Worm (Caenorhabditis elegans) whole organism, L2 larva: ENCODE measurements around the gene Y94H6A.10.
A peak's percentile ranks its signal among the peaks of the same experiment; 100 is the strongest.
"Not testable (repeated sequence)": the region's sequence is repeated elsewhere in the genome, so short reads cannot be mapped to it uniquely, and the experiment has no call there.

Source experiments
- C34F6.9 ChIP-seq: fragments of 150-350 bp; optimal IDR thresholded peaks from 2 replicates; lab custom pipeline; 2014; ENCODE audit warnings: missing biosample characterization, missing genetic modification characterization
- F13H6.1 ChIP-seq: sonication (generic microtip); optimal IDR thresholded peaks from 2 replicates; lab custom pipeline; 2016; ENCODE audit warnings: missing genetic modification characterization, missing compliant biosample characterization
- Y55F3AM.14 ChIP-seq: fragments of 200-800 bp; sonication (Bioruptor generic); optimal IDR thresholded peaks from 2 replicates; lab custom pipeline; 2018; ENCODE audit warnings: mild to moderate bottlenecking, missing genetic modification characterization, missing compliant biosample characterization
- ZK546.5 ChIP-seq: sonication (generic microtip); optimal IDR thresholded peaks from 2 replicates; lab custom pipeline; 2017; ENCODE audit warnings: missing biosample characterization, missing genetic modification characterization
- alr-1 ChIP-seq: fragments of 150-350 bp; optimal IDR thresholded peaks from 2 replicates; lab custom pipeline; 2014; ENCODE audit warnings: missing biosample characterization, missing genetic modification characterization
- aly-2 ChIP-seq: fragments of 150-350 bp; optimal IDR thresholded peaks from 2 replicates; lab custom pipeline; 2014; ENCODE audit warnings: missing biosample characterization, missing genetic modification characterization
- ama-1 ChIP-seq: fragments of 150-350 bp; optimal IDR thresholded peaks from 2 replicates; lab custom pipeline; 2018; ENCODE audit warnings: inconsistent platforms
- ceh-16 ChIP-seq: fragments of 150-350 bp; optimal IDR thresholded peaks from 2 replicates; lab custom pipeline; 2014; ENCODE audit warnings: missing biosample characterization, missing genetic modification characterization
- ceh-82 ChIP-seq: fragments of 150-350 bp; optimal IDR thresholded peaks from 2 replicates; lab custom pipeline; 2014; ENCODE audit warnings: missing biosample characterization, missing genetic modification characterization
- crh-2 ChIP-seq: sonication (generic microtip); optimal IDR thresholded peaks from 2 replicates; lab custom pipeline; 2017; ENCODE audit warnings: missing biosample characterization, missing genetic modification characterization
- dmd-4 ChIP-seq: sonication (generic microtip); optimal IDR thresholded peaks from 2 replicates; lab custom pipeline; 2017; ENCODE audit warnings: missing biosample characterization, missing genetic modification characterization
- elt-1 ChIP-seq: fragments of 150-350 bp; optimal IDR thresholded peaks from 2 replicates; lab custom pipeline; 2014; ENCODE audit warnings: missing biosample characterization, missing genetic modification characterization
- fos-1 ChIP-seq: fragments of 150-350 bp; optimal IDR thresholded peaks from 2 replicates; lab custom pipeline; 2014; ENCODE audit warnings: missing biosample characterization, missing genetic modification characterization
- gmeb-1 ChIP-seq: fragments of 150-350 bp; optimal IDR thresholded peaks from 2 replicates; lab custom pipeline; 2014; ENCODE audit warnings: missing biosample characterization, missing genetic modification characterization
- lin-11 ChIP-seq: fragments of 150-350 bp; sonication (generic microtip); optimal IDR thresholded peaks from 2 replicates; lab custom pipeline; 2014; ENCODE audit warnings: missing biosample characterization, missing genetic modification characterization, inconsistent platforms, mixed read lengths
- lin-13 ChIP-seq: fragments of 150-350 bp; optimal IDR thresholded peaks from 2 replicates; lab custom pipeline; 2014; ENCODE audit warnings: missing biosample characterization, missing genetic modification reagents, missing genetic modification characterization
- lsy-2 ChIP-seq, 2 experiments: fragments of 150-350 bp in 1 of 2; sonication (generic microtip) in 1 of 2; optimal IDR thresholded peaks; 2 replicates each; lab custom pipeline; 2014 to 2017; ENCODE audit warnings: missing biosample characterization in 2 of 2, missing genetic modification characterization in 2 of 2
- mab-5 ChIP-seq: fragments of 150-350 bp; optimal IDR thresholded peaks from 2 replicates; lab custom pipeline; 2014; ENCODE audit warnings: missing biosample characterization, missing genetic modification characterization
- mdl-1 ChIP-seq, 2 experiments: fragments of 150-350 bp in 1 of 2; sonication (generic microtip) in 1 of 2; optimal IDR thresholded peaks; 2 replicates each; lab custom pipeline; 2017; ENCODE audit warnings: missing biosample characterization in 2 of 2, missing genetic modification characterization in 2 of 2
- nhr-10 ChIP-seq: sonication (generic microtip); optimal IDR thresholded peaks from 2 replicates; lab custom pipeline; 2017; ENCODE audit warnings: missing biosample characterization, missing genetic modification characterization
- nhr-11 ChIP-seq: fragments of 150-350 bp; optimal IDR thresholded peaks from 2 replicates; lab custom pipeline; 2014; ENCODE audit warnings: missing biosample characterization, missing genetic modification characterization
- nhr-12 ChIP-seq: fragments of 150-350 bp; optimal IDR thresholded peaks from 2 replicates; lab custom pipeline; 2014; ENCODE audit warnings: missing biosample characterization, missing genetic modification characterization
- nhr-21 ChIP-seq: fragments of 150-350 bp; optimal IDR thresholded peaks from 2 replicates; lab custom pipeline; 2014; ENCODE audit warnings: missing biosample characterization, missing genetic modification characterization
- nhr-23 ChIP-seq: fragments of 150-350 bp; optimal IDR thresholded peaks from 2 replicates; lab custom pipeline; 2014; ENCODE audit warnings: missing biosample characterization, missing genetic modification reagents, missing genetic modification characterization
- nhr-25 ChIP-seq: fragments of 150-350 bp; sonication (generic microtip); optimal IDR thresholded peaks from 3 replicates; lab custom pipeline; 2014; ENCODE audit warnings: missing biosample characterization, missing genetic modification characterization
- nhr-6 ChIP-seq: fragments of 150-350 bp; optimal IDR thresholded peaks from 2 replicates; lab custom pipeline; 2014; ENCODE audit warnings: missing biosample characterization, missing genetic modification characterization
- nhr-77 ChIP-seq: fragments of 150-350 bp; optimal IDR thresholded peaks from 2 replicates; lab custom pipeline; 2014; ENCODE audit warnings: missing biosample characterization, missing genetic modification characterization
- peb-1 ChIP-seq: fragments of 150-350 bp; optimal IDR thresholded peaks from 2 replicates; lab custom pipeline; 2014; ENCODE audit warnings: missing biosample characterization, missing genetic modification characterization
- sem-4 ChIP-seq: fragments of 150-350 bp; optimal IDR thresholded peaks from 2 replicates; lab custom pipeline; 2014; ENCODE audit warnings: missing biosample characterization, missing genetic modification reagents, missing genetic modification characterization
- skn-1 ChIP-seq: sonication (generic microtip); optimal IDR thresholded peaks from 2 replicates; lab custom pipeline; 2017; ENCODE audit warnings: missing biosample characterization, missing genetic modification characterization
- sma-3 ChIP-seq: sonication (generic microtip); optimal IDR thresholded peaks from 2 replicates; lab custom pipeline; 2016; ENCODE audit warnings: missing genetic modification reagents, missing genetic modification characterization, missing compliant biosample characterization
- sma-9 ChIP-seq, 2 experiments: fragments of 150-350 bp in 1 of 2; sonication (generic microtip) in 1 of 2; optimal IDR thresholded peaks; 2 replicates each; lab custom pipeline; 2014 to 2016; ENCODE audit warnings: missing genetic modification characterization in 2 of 2, mild to moderate bottlenecking in 1 of 2, missing biosample characterization in 1 of 2, missing compliant biosample characterization in 1 of 2, missing genetic modification reagents in 1 of 2, moderate library complexity in 1 of 2
- unc-39 ChIP-seq: fragments of 150-350 bp; optimal IDR thresholded peaks from 2 replicates; lab custom pipeline; 2014; ENCODE audit warnings: missing biosample characterization, missing genetic modification characterization
- unc-55 ChIP-seq: fragments of 150-350 bp; sonication (generic microtip); optimal IDR thresholded peaks from 3 replicates; lab custom pipeline; 2014; ENCODE audit warnings: missing biosample characterization, missing genetic modification reagents, missing genetic modification characterization
- unc-62 ChIP-seq: fragments of 150-350 bp; optimal IDR thresholded peaks from 2 replicates; lab custom pipeline; 2014; ENCODE audit warnings: missing biosample characterization, missing genetic modification reagents, missing genetic modification characterization
- zag-1 ChIP-seq: fragments of 150-350 bp; optimal IDR thresholded peaks from 2 replicates; lab custom pipeline; 2014; ENCODE audit warnings: missing biosample characterization, missing genetic modification characterization
- ztf-1 ChIP-seq: fragments of 200-800 bp; sonication (Bioruptor generic); conservative IDR thresholded peaks from 2 replicates; pipeline ENCODE4 v1.3.6; 2022; ENCODE audit warnings: missing genetic modification characterization, missing compliant biosample characterization
- ztf-11 ChIP-seq: sonication (generic microtip); optimal IDR thresholded peaks from 2 replicates; lab custom pipeline; 2017; ENCODE audit warnings: missing biosample characterization, missing genetic modification characterization
- ztf-4 ChIP-seq: fragments of 150-350 bp; optimal IDR thresholded peaks from 2 replicates; lab custom pipeline; 2014; ENCODE audit warnings: missing biosample characterization, missing genetic modification characterization

Gene Y94H6A.10

DNA sequence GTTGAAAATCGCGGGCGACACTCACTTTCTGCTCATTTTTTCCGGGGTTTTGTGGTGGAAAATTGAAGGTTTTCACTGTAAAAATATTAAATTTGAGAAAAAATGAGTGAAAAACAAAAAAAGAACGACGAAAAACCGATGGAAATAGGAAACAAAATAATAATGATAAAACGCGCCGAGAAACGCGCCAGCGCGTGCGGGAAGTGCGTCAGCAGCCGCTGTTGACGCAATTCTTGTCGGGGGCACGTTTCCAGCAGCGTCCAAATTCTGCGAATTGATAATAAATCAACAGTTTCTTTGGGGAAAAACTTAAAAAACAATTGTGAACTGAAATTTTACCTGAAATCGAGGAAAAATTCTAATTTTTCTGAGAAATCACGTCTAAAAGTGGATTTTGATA is 15.3 kb upstream of the Y94H6A.10 start, which contains the start of gene ubxn-2 (continued):
- peak in 1 of 2 experiments; percentile 25 for TF ChIP-seq mdl-1 (tag; optimal IDR thresholded peaks at IDR 0.05; lab: Kevin White, UChicago)
- TF ChIP-seq Y55F3AM.14 (GFP tag; lab: Kevin White, UChicago), result no peak
- no peak for TF ChIP-seq aly-2 (tag; lab: Kevin White, UChicago)
- peak; percentile 78 for TF ChIP-seq F13H6.1
- TF ChIP-seq nhr-21 (tag; lab: Kevin White, UChicago), result peak; percentile 44
- TF ChIP-seq fos-1 (tag; lab: Kevin White, UChicago), result peak; percentile 31
- peak; percentile 74 for TF ChIP-seq nhr-25
- no peak for TF ChIP-seq nhr-77 (tag; lab: Kevin White, UChicago)
- peak; percentile 75 for TF ChIP-seq sma-3 (GFP tag; lab: Kevin White, UChicago)
- TF ChIP-seq, all 48 proteins: peak for 21

DNA sequence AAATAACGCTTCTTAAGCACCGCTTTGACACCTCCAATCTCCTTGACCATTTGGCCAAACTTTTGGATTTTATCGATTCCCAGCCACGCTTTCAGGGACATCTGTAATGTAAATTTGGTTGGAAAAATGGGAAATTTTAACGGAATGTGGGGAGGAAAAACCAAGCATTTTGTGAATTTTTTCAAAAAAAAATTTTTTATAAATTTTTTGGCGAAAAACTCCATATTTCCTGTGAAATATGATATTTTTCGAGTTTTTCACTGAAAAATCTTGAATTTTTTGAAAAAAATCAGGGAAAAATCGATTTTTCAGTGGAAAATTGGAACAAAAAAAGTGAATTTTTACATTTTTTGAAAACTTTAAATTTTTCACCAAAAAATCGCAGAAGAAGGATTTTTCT is 9.3 kb upstream of the Y94H6A.10 start, which contains the start of gene ndua-12:
Gene ndua-12, minus strand, starts transcription at position 101 of the 400 bp plus-strand sequence.
- TF ChIP-seq ceh-82, ztf-11, gmeb-1 (tag; lab: Kevin White, UChicago): not testable (repeated sequence)

DNA sequence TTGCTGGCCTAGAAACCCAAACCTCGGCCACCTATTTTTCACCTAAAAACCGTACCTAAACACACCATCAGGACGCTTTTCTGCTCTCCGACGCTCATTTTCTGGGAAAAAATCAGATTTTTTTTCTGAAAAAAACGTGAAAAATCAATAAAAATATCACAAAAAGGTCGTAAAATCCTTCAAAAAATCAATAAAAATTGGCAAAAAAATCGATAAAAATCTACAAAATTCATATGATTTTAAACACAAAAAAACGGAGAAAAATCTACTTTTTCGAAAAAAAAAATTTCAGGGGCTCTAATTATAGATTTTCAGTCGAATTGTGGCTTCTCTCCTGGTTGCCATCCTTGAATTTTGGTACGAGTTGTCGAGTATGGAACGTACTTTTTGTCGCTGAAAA is 6.0 kb upstream of the Y94H6A.10 start, which contains the start of gene Y94H6A.7:
Gene Y94H6A.7, minus strand, starts transcription at position 101 of the 400 bp plus-strand sequence.
- TF ChIP-seq sma-9 (GFP tag; optimal IDR thresholded peaks at IDR 0.05; lab: Kevin White, UChicago); sma-9 (tag; optimal IDR thresholded peaks at IDR 0.05; lab: Kevin White, UChicago); ama-1 (lab: Kevin White, UChicago); unc-62: not testable (repeated sequence)

DNA sequence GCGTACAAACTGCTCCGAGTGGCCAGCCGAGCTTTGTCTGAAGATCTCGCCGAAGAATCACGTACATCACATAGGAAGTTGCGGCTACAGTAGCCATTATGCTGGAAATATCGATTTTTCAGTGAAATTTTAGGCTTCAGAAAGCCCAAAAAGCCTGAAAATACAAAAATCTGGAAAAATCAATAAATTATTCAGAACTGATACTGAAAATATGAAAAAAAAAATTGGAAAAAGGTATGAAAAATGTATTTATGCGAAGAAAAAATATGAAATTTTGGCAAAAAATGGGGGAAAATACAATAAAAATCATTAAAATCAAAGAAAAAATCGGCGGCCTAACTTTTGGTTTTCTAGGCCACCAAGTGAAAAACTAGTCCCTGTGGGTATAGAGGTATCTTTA is 2.5 kb upstream of the Y94H6A.10 start, which contains the start of gene Y94H6A.12:
Gene Y94H6A.12, minus strand, starts transcription at position 101 of the 400 bp plus-strand sequence.
- TF ChIP-seq Y55F3AM.14 (GFP tag; lab: Kevin White, UChicago) (no peak), F13H6.1 (no peak), unc-62 (no peak), nhr-21 (tag; lab: Kevin White, UChicago) (no peak), sem-4 (tag; lab: Kevin White, UChicago) (no peak), mab-5 (tag; lab: Kevin White, UChicago) (no peak), fos-1 (tag; lab: Kevin White, UChicago) (no peak), nhr-12 (tag; lab: Kevin White, UChicago) (no peak), alr-1 (tag; lab: Kevin White, UChicago) (no peak), sma-9 (GFP tag; optimal IDR thresholded peaks at IDR 0.05; lab: Kevin White, UChicago) (no peak), sma-9 (tag; optimal IDR thresholded peaks at IDR 0.05; lab: Kevin White, UChicago) (no peak), nhr-6 (tag; lab: Kevin White, UChicago) (no peak), dmd-4 (no peak), lin-11 (tag; lab: Kevin White, UChicago) (no peak), ZK546.5 (tag; lab: Kevin White, UChicago) (no peak), nhr-77 (tag; lab: Kevin White, UChicago) (no peak), nhr-23 (tag; lab: Kevin White, UChicago) (no peak), unc-39 (no peak), lin-13 (GFP tag; lab: Kevin White, UChicago) (no peak), peb-1 (tag; lab: Kevin White, UChicago) (no peak)
- TF ChIP-seq, all 48 proteins: peak for 0

DNA sequence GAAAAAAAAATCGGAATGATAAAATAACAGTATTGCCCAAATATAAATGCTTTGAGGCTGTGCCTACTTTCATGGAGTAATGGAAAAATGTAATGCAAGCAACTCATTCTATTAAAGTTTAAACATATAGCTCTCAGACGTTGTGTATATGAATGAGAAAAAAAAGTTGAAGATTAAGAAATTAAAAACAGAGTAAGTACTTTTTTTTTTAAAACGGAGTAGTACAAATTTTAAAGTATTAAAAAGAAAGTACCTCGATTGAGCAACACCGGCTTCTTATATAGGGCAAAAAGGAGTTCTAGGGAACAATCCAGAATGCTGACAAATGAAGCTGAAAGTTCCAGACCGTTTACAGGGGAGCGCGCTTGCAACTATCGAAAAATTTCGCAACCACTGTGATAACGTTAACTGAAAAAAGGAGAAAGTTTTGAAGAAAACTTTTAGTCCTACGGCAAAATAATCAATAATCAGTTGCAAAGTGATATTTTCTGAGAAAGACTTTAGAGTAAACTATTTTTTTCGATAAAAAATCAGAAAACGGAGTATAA is 730 bp upstream of the Y94H6A.10 start:
- TF ChIP-seq lsy-2 (tag; optimal IDR thresholded peaks at IDR 0.05; lab: Kevin White, UChicago) (peak in 1 of 2 experiments; percentile 15), nhr-10 (tag; lab: Kevin White, UChicago) (no peak), Y55F3AM.14 (GFP tag; lab: Kevin White, UChicago) (no peak), sma-3 (GFP tag; lab: Kevin White, UChicago) (peak; percentile 12), lin-11 (tag; lab: Kevin White, UChicago) (no peak), ceh-16 (tag; lab: Kevin White, UChicago) (no peak), nhr-25 (no peak), nhr-6 (tag; lab: Kevin White, UChicago) (no peak), nhr-77 (tag; lab: Kevin White, UChicago) (no peak), mab-5 (tag; lab: Kevin White, UChicago) (no peak), lin-13 (GFP tag; lab: Kevin White, UChicago) (peak; percentile 23), C34F6.9 (tag; lab: Kevin White, UChicago) (peak; percentile 10), sem-4 (tag; lab: Kevin White, UChicago) (no peak), nhr-11 (no peak), elt-1 (tag; lab: Kevin White, UChicago) (no peak), ama-1 (lab: Kevin White, UChicago) (peak; percentile 65), skn-1 (tag; lab: Kevin White, UChicago) (peak; percentile 94), ztf-11 (tag; lab: Kevin White, UChicago) (no peak), ztf-1 (GFP tag; lab: Robert Waterston, UW) (no peak), ceh-82 (tag; lab: Kevin White, UChicago) (no peak), nhr-23 (tag; lab: Kevin White, UChicago) (no peak), fos-1 (tag; lab: Kevin White, UChicago) (peak; percentile 19), mdl-1 (tag; optimal IDR thresholded peaks at IDR 0.05; lab: Kevin White, UChicago) (no peak), ZK546.5 (tag; lab: Kevin White, UChicago) (no peak), zag-1 (no peak), nhr-21 (tag; lab: Kevin White, UChicago) (no peak), crh-2 (tag; lab: Kevin White, UChicago) (peak; percentile 63), unc-55 (peak; percentile 47), ztf-4 (tag; lab: Kevin White, UChicago) (no peak), unc-39 (no peak)
